Worm (Caenorhabditis elegans): Measurements from ENCODE around the gene tbb-4.

DNA sequence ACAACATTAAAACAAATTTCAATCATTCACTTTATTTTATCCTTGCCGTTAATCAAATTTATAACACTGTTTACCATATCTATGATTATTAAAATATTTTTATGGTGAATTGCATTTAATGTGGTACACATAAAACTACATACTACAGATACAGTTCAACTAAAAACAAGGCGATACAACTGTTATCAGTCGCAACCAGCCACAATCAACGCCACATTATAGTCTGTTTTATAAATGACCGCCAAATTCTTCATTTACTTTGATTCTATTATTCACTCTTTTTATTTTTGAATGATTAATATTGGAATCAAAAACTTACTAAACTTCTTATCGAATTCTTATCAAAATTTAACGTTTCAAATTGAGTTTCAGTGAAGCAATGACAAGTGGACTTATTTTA lies 8.6 kb downstream of the tbb-4 start, which contains the start of gene B0272.4:
- TF ChIP-seq alr-1 (tag; optimal IDR thresholded peaks at IDR 0.05; ENCODE audit: borderline replicate concordance) (no peak), pag-3 (tag; optimal IDR thresholded peaks at IDR 0.05; ENCODE audit: borderline replicate concordance, insufficient read depth) (no peak), nhr-28 (tag; optimal IDR thresholded peaks at IDR 0.05) (no peak)

All from whole organism, L1 larva.